Worm (Caenorhabditis elegans) whole organism, L4 larva: Measurements from ENCODE around the gene W04E12.2.

ENCODE experiments used
- F10B5.3 ChIP-seq: sonication (generic microtip); optimal IDR thresholded peaks from 2 replicates; lab custom pipeline; 2016; ENCODE audit warnings: mild to moderate bottlenecking, missing genetic modification characterization, missing compliant biosample characterization
- F26F4.8 ChIP-seq: fragments of 200-800 bp; sonication (Bioruptor generic); conservative IDR thresholded peaks from 2 replicates; pipeline ENCODE4 v1.3.6; 2022; ENCODE audit warnings: missing genetic modification characterization, missing compliant biosample characterization
- F44E2.7 ChIP-seq: fragments of 200-800 bp; sonication (Bioruptor generic); IDR thresholded peaks from 2 replicates; pipeline ENCODE4 v2.1.2; 2022; ENCODE audit warnings: missing genetic modification characterization, missing compliant biosample characterization
- F49E8.2 ChIP-seq: sonication (generic microtip); optimal IDR thresholded peaks from 2 replicates; lab custom pipeline; 2016; ENCODE audit warnings: missing compliant biosample characterization, mild to moderate bottlenecking, missing genetic modification characterization, borderline replicate concordance
- T20F7.1 ChIP-seq: fragments of 200-800 bp; sonication (Bioruptor generic); optimal IDR thresholded peaks from 2 replicates; lab custom pipeline; 2018; ENCODE audit warnings: mild to moderate bottlenecking, missing genetic modification characterization, missing compliant biosample characterization
- T26A8.4 ChIP-seq: fragments of 200-800 bp; sonication (Bioruptor generic); IDR thresholded peaks from 2 replicates; pipeline ENCODE4 v1.3.6; 2022; ENCODE audit warnings: missing genetic modification characterization, missing compliant biosample characterization
- Y105C5A.15 ChIP-seq: fragments of 200-800 bp; sonication (Bioruptor generic); IDR thresholded peaks from 2 replicates; pipeline ENCODE4 v1.3.6; 2022; ENCODE audit warnings: missing genetic modification characterization, missing compliant biosample characterization
- Y48G9A.11 ChIP-seq: fragments of 200-800 bp; sonication (Bioruptor generic); IDR thresholded peaks from 2 replicates; pipeline ENCODE4 v1.3.6; 2022; ENCODE audit warnings: missing genetic modification reagents, missing genetic modification characterization, missing compliant biosample characterization
- Y75B8A.6 ChIP-seq: fragments of 200-800 bp; sonication (Bioruptor generic); IDR thresholded peaks from 2 replicates; pipeline ENCODE4 v1.3.6; 2022; ENCODE audit warnings: missing genetic modification reagents, missing genetic modification characterization, missing compliant biosample characterization
- ZK546.5 ChIP-seq, 2 experiments: sonication (generic microtip); optimal IDR thresholded peaks; 2 replicates each; lab custom pipeline; 2017; ENCODE audit warnings: missing biosample characterization in 2 of 2, missing genetic modification characterization in 2 of 2
- aly-2 ChIP-seq: sonication (generic microtip); optimal IDR thresholded peaks from 2 replicates; lab custom pipeline; 2018; ENCODE audit warnings: missing biosample characterization, missing genetic modification characterization
- ceh-82 ChIP-seq: sonication (generic microtip); optimal IDR thresholded peaks from 2 replicates; lab custom pipeline; 2017; ENCODE audit warnings: missing biosample characterization, missing genetic modification characterization
- cey-2 ChIP-seq: sonication (generic microtip); optimal IDR thresholded peaks from 3 replicates; lab custom pipeline; 2017; ENCODE audit warnings: missing genetic modification characterization, mild to moderate bottlenecking, missing compliant biosample characterization, antibody characterized with exemption, borderline replicate concordance; ENCODE audit not compliant: insufficient read depth
- daf-16 ChIP-seq, 3 experiments: sonication (generic microtip); optimal IDR thresholded peaks; 2 replicates each; lab custom pipeline; 2016 to 2017; ENCODE audit warnings: missing genetic modification characterization in 3 of 3, missing genetic modification reagents in 3 of 3, mild to moderate bottlenecking in 2 of 3, missing compliant biosample characterization in 2 of 3, missing biosample characterization in 1 of 3, moderate library complexity in 1 of 3
- daf-19 ChIP-seq: fragments of 200-800 bp; sonication (Bioruptor generic); conservative IDR thresholded peaks from 2 replicates; pipeline ENCODE4 v1.3.6; 2022; ENCODE audit warnings: missing genetic modification characterization, missing compliant biosample characterization
- dmd-6 ChIP-seq: fragments of 200-800 bp; sonication (Bioruptor generic); IDR thresholded peaks from 2 replicates; pipeline ENCODE4 v1.3.6; 2022; ENCODE audit warnings: missing genetic modification reagents, missing genetic modification characterization, missing compliant biosample characterization
- dmd-9 ChIP-seq: fragments of 200-800 bp; sonication (Bioruptor generic); IDR thresholded peaks from 2 replicates; pipeline ENCODE4 v1.3.6; 2022; ENCODE audit warnings: missing genetic modification reagents, missing genetic modification characterization, missing compliant biosample characterization
- duxl-1 ChIP-seq: sonication (generic microtip); optimal IDR thresholded peaks from 2 replicates; lab custom pipeline; 2016; ENCODE audit warnings: mild to moderate bottlenecking, missing genetic modification characterization, moderate library complexity, missing compliant biosample characterization; ENCODE audit not compliant: poor library complexity
- fkh-10 ChIP-seq: fragments of 150-350 bp; optimal IDR thresholded peaks from 2 replicates; lab custom pipeline; 2014; ENCODE audit warnings: missing biosample characterization, missing genetic modification reagents, missing genetic modification characterization
- gei-8 ChIP-seq: fragments of 200-800 bp; sonication (Bioruptor generic); optimal IDR thresholded peaks from 2 replicates; lab custom pipeline; 2018; ENCODE audit warnings: mild to moderate bottlenecking, missing genetic modification characterization, missing compliant biosample characterization
- hlh-11 ChIP-seq: fragments of 200-800 bp; sonication (Bioruptor generic); optimal IDR thresholded peaks from 2 replicates; lab custom pipeline; 2018; ENCODE audit warnings: mild to moderate bottlenecking, missing genetic modification characterization, missing compliant biosample characterization
- jun-1 ChIP-seq: fragments of 150-350 bp; optimal IDR thresholded peaks from 2 replicates; lab custom pipeline; 2014; ENCODE audit warnings: missing biosample characterization, missing genetic modification reagents, missing genetic modification characterization
- lin-29 ChIP-seq: fragments of 200-800 bp; sonication (Bioruptor generic); IDR thresholded peaks from 2 replicates; pipeline ENCODE4 v1.3.6; 2022; ENCODE audit warnings: missing genetic modification reagents, missing genetic modification characterization, missing compliant biosample characterization
- lin-38 ChIP-seq: fragments of 200-800 bp; sonication (Bioruptor generic); IDR thresholded peaks from 2 replicates; pipeline ENCODE4 v1.3.6; 2022; ENCODE audit warnings: missing genetic modification reagents, missing genetic modification characterization, missing compliant biosample characterization
- lin-39 ChIP-seq: fragments of 150-350 bp; optimal IDR thresholded peaks from 2 replicates; lab custom pipeline; 2014; ENCODE audit warnings: missing biosample characterization, missing genetic modification reagents, missing genetic modification characterization
- mes-2 ChIP-seq: sonication (generic microtip); optimal IDR thresholded peaks from 2 replicates; lab custom pipeline; 2016; ENCODE audit warnings: missing genotype, mild to moderate bottlenecking, missing genetic modification characterization, missing compliant biosample characterization; ENCODE audit not compliant: poor library complexity, severe bottlenecking
- nhr-237 ChIP-seq: sonication (generic microtip); optimal IDR thresholded peaks from 2 replicates; lab custom pipeline; 2017; ENCODE audit warnings: missing biosample characterization, missing genetic modification characterization
- nhr-42 ChIP-seq: fragments of 200-800 bp; sonication (Bioruptor generic); IDR thresholded peaks from 2 replicates; pipeline ENCODE4 v1.3.6; 2022; ENCODE audit warnings: missing genetic modification characterization, missing compliant biosample characterization
- nhr-6 ChIP-seq: fragments of 150-350 bp; optimal IDR thresholded peaks from 2 replicates; lab custom pipeline; 2014; ENCODE audit warnings: missing biosample characterization, missing genetic modification characterization
- sdz-12 ChIP-seq: fragments of 200-800 bp; sonication (Bioruptor generic); optimal IDR thresholded peaks from 2 replicates; lab custom pipeline; 2018; ENCODE audit warnings: mild to moderate bottlenecking, missing genetic modification characterization, missing compliant biosample characterization
- snpc-1.2 ChIP-seq: fragments of 200-800 bp; sonication (Bioruptor generic); IDR thresholded peaks from 2 replicates; pipeline ENCODE4 v1.3.6; 2022; ENCODE audit warnings: missing genetic modification reagents, missing genetic modification characterization, missing compliant biosample characterization
- spr-1 ChIP-seq: sonication (generic microtip); optimal IDR thresholded peaks from 2 replicates; lab custom pipeline; 2016; ENCODE audit warnings: mild to moderate bottlenecking, missing genetic modification characterization, missing compliant biosample characterization
- spr-3 ChIP-seq: fragments of 200-800 bp; sonication (Bioruptor generic); optimal IDR thresholded peaks from 2 replicates; lab custom pipeline; 2018; ENCODE audit warnings: mild to moderate bottlenecking, missing genetic modification characterization, missing compliant biosample characterization
- unc-62 ChIP-seq, 3 experiments: fragments of 150-350 bp in 1 of 3; sonication (generic microtip); optimal IDR thresholded peaks in 2 of 3; peaks in 1 of 3; 1 replicate in 1 of 3; 2 replicates in 2 of 3; lab custom pipeline; 2014 to 2017; ENCODE audit warnings: missing biosample characterization in 3 of 3, missing genetic modification characterization in 3 of 3, missing genetic modification reagents in 3 of 3, missing genotype in 1 of 3
- zag-1 ChIP-seq: fragments of 150-350 bp; optimal IDR thresholded peaks from 2 replicates; lab custom pipeline; 2014; ENCODE audit warnings: missing biosample characterization, missing genetic modification characterization
- zfp-3 ChIP-seq: fragments of 200-800 bp; sonication (Bioruptor generic); conservative IDR thresholded peaks from 2 replicates; pipeline ENCODE4 v1.3.6; 2022; ENCODE audit warnings: missing genetic modification reagents, missing genetic modification characterization, missing compliant biosample characterization

W04E12.2 gene

DNA sequence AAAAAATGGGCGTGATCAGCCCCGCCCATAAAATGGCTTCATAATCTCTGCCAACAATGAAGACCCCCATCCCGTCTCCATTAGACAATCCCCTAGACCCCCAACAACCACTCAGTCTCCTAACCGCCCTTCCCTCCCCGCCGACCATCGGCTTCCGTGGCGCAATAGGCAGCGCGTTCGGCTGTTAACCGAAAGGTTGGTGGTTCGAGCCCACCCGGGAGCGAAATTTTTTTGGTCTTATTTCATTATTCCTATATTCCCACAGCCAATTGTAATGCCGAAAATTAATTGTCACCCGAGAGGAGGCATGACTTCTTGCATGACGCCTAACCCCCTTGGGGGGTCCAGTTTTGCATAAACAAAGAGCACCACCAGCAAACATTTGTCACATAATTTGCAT lies 18.1 kb downstream of the W04E12.2 start (continued):
- TF ChIP-seq daf-16 (GFP tag; optimal IDR thresholded peaks at IDR 0.05; lab: Kevin White, UChicago) = peak in 1 of 2 experiments; percentile 9
- no peak for TF ChIP-seq daf-16 (tag; optimal IDR thresholded peaks at IDR 0.05; lab: Kevin White, UChicago)
- TF ChIP-seq Y105C5A.15 (GFP tag; lab: Robert Waterston, UW) = no peak
- TF ChIP-seq zag-1 (tag; lab: Kevin White, UChicago) = no peak
- peak; percentile 47 for TF ChIP-seq lin-38 (GFP tag; lab: Robert Waterston, UW)
- TF ChIP-seq snpc-1.2 (GFP tag; lab: Robert Waterston, UW) = 0 out of 2 replicates have a peak, but pooled peaks have one; percentile 39
- TF ChIP-seq spr-3 (GFP tag; lab: Kevin White, UChicago) = no peak
- no peak for TF ChIP-seq spr-1 (tag; lab: Kevin White, UChicago)
- TF ChIP-seq F10B5.3 (tag; lab: Kevin White, UChicago) = no peak
- no peak for TF ChIP-seq F49E8.2 (tag; lab: Kevin White, UChicago)
- TF ChIP-seq unc-62 (GFP tag; optimal IDR thresholded peaks at IDR 0.05 in 1 of 2; lab: Kevin White, UChicago) = peak in 1 of 2 experiments; percentile 83
- no peak for TF ChIP-seq unc-62 (tag; optimal IDR thresholded peaks at IDR 0.05; lab: Kevin White, UChicago)
- TF ChIP-seq F26F4.8 = 0 out of 2 replicates have a peak, but pooled peaks have one; percentile 39
- TF ChIP-seq daf-19 (GFP tag; lab: Robert Waterston, UW) = no peak
- TF ChIP-seq hlh-11 (tag; lab: Kevin White, UChicago) = peak; percentile 27
- TF ChIP-seq dmd-9 (GFP tag; lab: Robert Waterston, UW) = 0 out of 2 replicates have a peak, but pooled peaks have one; percentile 42

- TF ChIP-seq ceh-82 (no peak), Y48G9A.11 (GFP tag; lab: Robert Waterston, UW) (no peak), mes-2 (tag; lab: Kevin White, UChicago) (no peak), lin-29 (GFP tag; lab: Robert Waterston, UW) (no peak), nhr-237 (tag; lab: Kevin White, UChicago) (no peak), cey-2 (tag; lab: Kevin White, UChicago) (no peak), nhr-42 (no peak), Y75B8A.6 (no peak), gei-8 (GFP tag; lab: Kevin White, UChicago) (no peak), fkh-10 (GFP tag; lab: Kevin White, UChicago) (no peak)
These were observed 21.7 kb downstream of the W04E12.2 start, which contains the start of gene Y116F11A.6 for ce11 chrV:19719253-19719652. Gene Y116F11A.6 (plus strand): TSS chrV:19719553.

ce11 chrV:19718660-19719059 lies 22.3 kb downstream of the W04E12.2 start:
- TF ChIP-seq lin-39 = no peak
- TF ChIP-seq sdz-12 (GFP tag; lab: Kevin White, UChicago) = no peak
- TF ChIP-seq T20F7.1 (GFP tag; lab: Kevin White, UChicago) = no peak
- TF ChIP-seq aly-2 = no peak
- TF ChIP-seq mes-2 (tag; lab: Kevin White, UChicago) = no peak
- TF ChIP-seq zfp-3 (GFP tag; lab: Robert Waterston, UW) = no peak
- no peak for TF ChIP-seq nhr-6 (tag; lab: Kevin White, UChicago)
- TF ChIP-seq Y75B8A.6 = no peak
- TF ChIP-seq fkh-10 (GFP tag; lab: Kevin White, UChicago) = no peak
- TF ChIP-seq F44E2.7 = no peak
- TF ChIP-seq jun-1 = no peak
- TF ChIP-seq daf-16 (GFP tag; optimal IDR thresholded peaks at IDR 0.05; lab: Kevin White, UChicago) = no peak
- no peak for TF ChIP-seq daf-16 (tag; optimal IDR thresholded peaks at IDR 0.05; lab: Kevin White, UChicago)
- TF ChIP-seq spr-3 (GFP tag; lab: Kevin White, UChicago) = no peak
- TF ChIP-seq T26A8.4 (GFP tag; lab: Robert Waterston, UW) = no peak

- TF ChIP-seq dmd-9 (GFP tag; lab: Robert Waterston, UW) = no peak
- peak; percentile 18; the same call in 1 of the 2 replicates for TF ChIP-seq dmd-6 (GFP tag; lab: Robert Waterston, UW)
- no peak for TF ChIP-seq duxl-1 (tag; lab: Kevin White, UChicago)
- TF ChIP-seq ZK546.5 (tag; optimal IDR thresholded peaks at IDR 0.05; lab: Kevin White, UChicago) = no peak
- TF ChIP-seq T26A8.4 (GFP tag; lab: Robert Waterston, UW) = no peak
- TF ChIP-seq F10B5.3 (tag; lab: Kevin White, UChicago) = no peak
These were observed 23.0 kb downstream of the W04E12.2 start for ce11 chrV:19717933-19718332.
